Fruit fly (Drosophila melanogaster) whole organism, prepupa: ENCODE measurements around the gene Ppcs.
A peak's percentile ranks its signal among the peaks of the same experiment; 100 is the strongest.

ENCODE experiments used
- CG11294 ChIP-seq: fragments of 200-800 bp; sonication (Bioruptor generic); IDR thresholded peaks from 2 replicates; pipeline ENCODE4 v1.3.6; 2022; ENCODE audit warnings: missing biosample characterization, missing genetic modification characterization
- CG15336 ChIP-seq: fragments of 200-800 bp; sonication (Bioruptor generic); IDR thresholded peaks from 2 replicates; pipeline ENCODE4 v1.3.6; 2022; ENCODE audit warnings: missing biosample characterization, missing genetic modification characterization
- CG1621 ChIP-seq: fragments of 200-800 bp; sonication (Bioruptor generic); optimal IDR thresholded peaks from 3 replicates; lab custom pipeline; 2018; ENCODE audit warnings: missing biosample characterization, mild to moderate bottlenecking, missing genetic modification characterization
- CG16779 ChIP-seq: fragments of 200-800 bp; sonication (Bioruptor generic); optimal IDR thresholded peaks from 3 replicates; lab custom pipeline; 2017; ENCODE audit warnings: missing biosample characterization, mild to moderate bottlenecking, missing genetic modification characterization
- CG31627 ChIP-seq: fragments of 200-800 bp; sonication (Bioruptor generic); optimal IDR thresholded peaks from 3 replicates; lab custom pipeline; 2016; ENCODE audit warnings: missing biosample characterization, missing genetic modification characterization
- CG32006 ChIP-seq: fragments of 200-800 bp; sonication (Bioruptor generic); optimal IDR thresholded peaks from 3 replicates; lab custom pipeline; 2017; ENCODE audit warnings: missing biosample characterization, mild to moderate bottlenecking, missing genetic modification characterization
- CG34406 ChIP-seq: fragments of 200-800 bp; sonication (Bioruptor generic); optimal IDR thresholded peaks from 3 replicates; lab custom pipeline; 2016; ENCODE audit warnings: missing biosample characterization, missing genetic modification characterization
- CG3919 ChIP-seq: fragments of 200-800 bp; sonication (Bioruptor generic); optimal IDR thresholded peaks from 3 replicates; lab custom pipeline; 2016; ENCODE audit warnings: missing biosample characterization, missing genetic modification characterization
- CG6163 ChIP-seq: fragments of 200-800 bp; sonication (Bioruptor generic); IDR thresholded peaks from 3 replicates; pipeline ENCODE4 v1.3.6; 2022; ENCODE audit warnings: missing biosample characterization, missing genetic modification characterization
- CG6276 ChIP-seq: fragments of 200-800 bp; sonication (Bioruptor generic); optimal IDR thresholded peaks from 2 replicates; lab custom pipeline; 2017; ENCODE audit warnings: missing biosample characterization, mild to moderate bottlenecking, missing genetic modification characterization
- CG6808 ChIP-seq: fragments of 200-800 bp; sonication (Bioruptor generic); optimal IDR thresholded peaks from 3 replicates; lab custom pipeline; 2017; ENCODE audit warnings: missing biosample characterization, missing genetic modification characterization, mild to moderate bottlenecking, moderate library complexity, missing genetic modification reagents
- CG6854 ChIP-seq: fragments of 200-800 bp; sonication (Bioruptor generic); optimal IDR thresholded peaks from 2 replicates; lab custom pipeline; 2017; ENCODE audit warnings: missing biosample characterization, mild to moderate bottlenecking, missing genetic modification characterization
- CG7368 ChIP-seq: fragments of 200-800 bp; sonication (Bioruptor generic); optimal IDR thresholded peaks from 3 replicates; lab custom pipeline; 2016; ENCODE audit warnings: missing biosample characterization, missing genetic modification characterization
- CG8119 ChIP-seq: fragments of 200-800 bp; sonication (Bioruptor generic); IDR thresholded peaks from 3 replicates; pipeline ENCODE4 v1.3.6; 2022; ENCODE audit warnings: missing biosample characterization, missing genetic modification characterization
- CG8319 ChIP-seq: fragments of 200-800 bp; sonication (Bioruptor generic); optimal IDR thresholded peaks from 3 replicates; lab custom pipeline; 2016; ENCODE audit warnings: missing biosample characterization, missing genetic modification characterization
- CG8632 ChIP-seq: fragments of 200-800 bp; sonication (Bioruptor generic); optimal IDR thresholded peaks from 3 replicates; lab custom pipeline; 2016; ENCODE audit warnings: missing biosample characterization, missing genetic modification characterization
- CG9139 ChIP-seq: fragments of 200-800 bp; sonication (Bioruptor generic); optimal IDR thresholded peaks from 3 replicates; lab custom pipeline; 2017; ENCODE audit warnings: missing biosample characterization, mild to moderate bottlenecking, missing genetic modification characterization
- Eip75B ChIP-seq: fragments of 200-800 bp; sonication (Bioruptor generic); optimal IDR thresholded peaks from 3 replicates; lab custom pipeline; 2016; ENCODE audit warnings: missing biosample characterization, missing genetic modification characterization
- Eip78C ChIP-seq: fragments of 200-800 bp; sonication (Bioruptor generic); peaks from one replicate; lab custom pipeline; 2016; ENCODE audit warnings: missing biosample characterization, missing genetic modification characterization
- Eip93F ChIP-seq: fragments of 200-800 bp; sonication (Bioruptor generic); optimal IDR thresholded peaks from 2 replicates; lab custom pipeline; 2016; ENCODE audit warnings: missing biosample characterization, mild to moderate bottlenecking, missing genetic modification characterization
- Ets21C ChIP-seq: fragments of 200-800 bp; sonication (Bioruptor generic); optimal IDR thresholded peaks from 3 replicates; lab custom pipeline; 2016; ENCODE audit warnings: missing biosample characterization, missing genetic modification characterization
- Ets96B ChIP-seq: fragments of 200-800 bp; optimal IDR thresholded peaks from 2 replicates; lab custom pipeline; 2019; ENCODE audit warnings: missing biosample characterization, mild to moderate bottlenecking, missing genetic modification characterization, moderate library complexity
- Hr39 ChIP-seq: fragments of 200-800 bp; sonication (Bioruptor generic); optimal IDR thresholded peaks from 2 replicates; lab custom pipeline; 2016; ENCODE audit warnings: missing biosample characterization, missing genetic modification characterization
- Hr4 ChIP-seq: fragments of 200-800 bp; sonication (Bioruptor generic); optimal IDR thresholded peaks from 3 replicates; lab custom pipeline; 2016; ENCODE audit warnings: missing biosample characterization, missing genetic modification characterization
- Met ChIP-seq: fragments of 200-800 bp; sonication (Bioruptor generic); optimal IDR thresholded peaks from 3 replicates; lab custom pipeline; 2016; ENCODE audit warnings: missing biosample characterization, missing genetic modification characterization
- OdsH ChIP-seq: fragments of 200-800 bp; sonication (Bioruptor generic); optimal IDR thresholded peaks from 3 replicates; lab custom pipeline; 2016; ENCODE audit warnings: missing biosample characterization, missing genetic modification characterization
- Sox102F ChIP-seq: fragments of 200-800 bp; sonication (Bioruptor generic); optimal IDR thresholded peaks from 2 replicates; lab custom pipeline; 2016; ENCODE audit warnings: missing biosample characterization, mild to moderate bottlenecking, missing genetic modification characterization
- Sox14 ChIP-seq: fragments of 200-800 bp; sonication (Bioruptor generic); optimal IDR thresholded peaks from 3 replicates; lab custom pipeline; 2016; ENCODE audit warnings: missing biosample characterization, missing genetic modification characterization
- achi ChIP-seq: fragments of 200-800 bp; sonication (Bioruptor generic); optimal IDR thresholded peaks from 3 replicates; lab custom pipeline; 2016; ENCODE audit warnings: missing biosample characterization, missing genetic modification characterization
- acj6 ChIP-seq: fragments of 200-800 bp; sonication (Bioruptor generic); optimal IDR thresholded peaks from 3 replicates; lab custom pipeline; 2016; ENCODE audit warnings: missing biosample characterization, missing genetic modification characterization
- cyc ChIP-seq: fragments of 200-800 bp; sonication (Bioruptor generic); optimal IDR thresholded peaks from 3 replicates; lab custom pipeline; 2016; ENCODE audit warnings: missing biosample characterization, missing genetic modification characterization
- dsx ChIP-seq: fragments of 200-800 bp; optimal IDR thresholded peaks from 3 replicates; lab custom pipeline; 2019; ENCODE audit warnings: missing biosample characterization, mild to moderate bottlenecking, missing genetic modification characterization, moderate library complexity; ENCODE audit not compliant: poor library complexity, severe bottlenecking
- eg ChIP-seq: fragments of 200-800 bp; sonication (Bioruptor generic); IDR thresholded peaks from 3 replicates; pipeline ENCODE4 v1.3.6; 2022; ENCODE audit warnings: missing biosample characterization, missing genetic modification characterization
- esn ChIP-seq: fragments of 200-800 bp; sonication (Bioruptor generic); optimal IDR thresholded peaks from 2 replicates; lab custom pipeline; 2016; ENCODE audit warnings: missing biosample characterization, mild to moderate bottlenecking, missing genetic modification characterization, moderate library complexity
- lz ChIP-seq: fragments of 200-800 bp; sonication (Bioruptor generic); optimal IDR thresholded peaks from 3 replicates; lab custom pipeline; 2016; ENCODE audit warnings: missing biosample characterization, missing genetic modification characterization
- net ChIP-seq: fragments of 200-800 bp; sonication (Bioruptor generic); optimal IDR thresholded peaks from 3 replicates; lab custom pipeline; 2016; ENCODE audit warnings: missing biosample characterization, missing genetic modification characterization
- pdm3 ChIP-seq: fragments of 200-800 bp; sonication (Bioruptor generic); optimal IDR thresholded peaks from 3 replicates; lab custom pipeline; 2016; ENCODE audit warnings: missing biosample characterization, missing genetic modification characterization
- salr ChIP-seq, 2 experiments: fragments of 200-800 bp; sonication (Bioruptor generic); optimal IDR thresholded peaks; 3 replicates each; lab custom pipeline; 2016 to 2018; ENCODE audit warnings: missing biosample characterization in 2 of 2, missing genetic modification characterization in 2 of 2, mild to moderate bottlenecking in 1 of 2
- ss ChIP-seq, 2 experiments: fragments of 200-800 bp; sonication (Bioruptor generic); optimal IDR thresholded peaks; 2 replicates in 1 of 2; 3 replicates in 1 of 2; lab custom pipeline; 2017 to 2018; ENCODE audit warnings: mild to moderate bottlenecking in 2 of 2, missing biosample characterization in 2 of 2, missing genetic modification characterization in 2 of 2, moderate library complexity in 1 of 2
- svp ChIP-seq: fragments of 200-800 bp; sonication (Bioruptor generic); peaks from one replicate; lab custom pipeline; 2016; ENCODE audit warnings: missing biosample characterization, missing genetic modification characterization
- topi ChIP-seq: fragments of 200-800 bp; sonication (Bioruptor generic); optimal IDR thresholded peaks from 3 replicates; lab custom pipeline; 2016; ENCODE audit warnings: missing biosample characterization, missing genetic modification characterization
- vri ChIP-seq: fragments of 200-800 bp; sonication (Bioruptor generic); optimal IDR thresholded peaks from 3 replicates; lab custom pipeline; 2016; ENCODE audit warnings: missing biosample characterization, mild to moderate bottlenecking, missing genetic modification characterization

Ppcs gene

DNA sequence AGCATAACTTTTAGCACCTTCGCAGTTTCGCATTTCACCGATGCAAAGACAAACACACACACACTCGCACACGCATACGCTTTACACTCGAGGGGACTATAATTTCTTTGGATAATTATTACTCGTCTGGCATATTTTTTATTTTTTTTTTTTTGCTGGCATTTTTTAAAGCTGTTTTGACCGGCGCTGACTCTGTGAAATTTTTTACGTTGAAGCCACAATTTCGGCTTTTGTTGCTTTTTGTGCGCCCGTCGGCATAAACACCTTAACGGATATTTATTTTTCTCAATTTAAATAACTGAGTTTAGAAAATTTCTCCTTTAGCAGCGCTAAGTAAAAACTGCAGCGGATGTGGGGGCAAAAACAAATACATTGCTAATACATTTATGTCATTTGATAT is 49.4 kb downstream of the Ppcs start:
- TF ChIP-seq CG15336 (GFP tag; lab: Robert Waterston, UW) (peak; percentile 28; the same call in 1 of the 2 replicates), Met (GFP tag; lab: Kevin White, UChicago) (no peak), eg (GFP tag; lab: Robert Waterston, UW) (0 out of 3 replicates have a peak, but pooled peaks have one; percentile 35)

DNA sequence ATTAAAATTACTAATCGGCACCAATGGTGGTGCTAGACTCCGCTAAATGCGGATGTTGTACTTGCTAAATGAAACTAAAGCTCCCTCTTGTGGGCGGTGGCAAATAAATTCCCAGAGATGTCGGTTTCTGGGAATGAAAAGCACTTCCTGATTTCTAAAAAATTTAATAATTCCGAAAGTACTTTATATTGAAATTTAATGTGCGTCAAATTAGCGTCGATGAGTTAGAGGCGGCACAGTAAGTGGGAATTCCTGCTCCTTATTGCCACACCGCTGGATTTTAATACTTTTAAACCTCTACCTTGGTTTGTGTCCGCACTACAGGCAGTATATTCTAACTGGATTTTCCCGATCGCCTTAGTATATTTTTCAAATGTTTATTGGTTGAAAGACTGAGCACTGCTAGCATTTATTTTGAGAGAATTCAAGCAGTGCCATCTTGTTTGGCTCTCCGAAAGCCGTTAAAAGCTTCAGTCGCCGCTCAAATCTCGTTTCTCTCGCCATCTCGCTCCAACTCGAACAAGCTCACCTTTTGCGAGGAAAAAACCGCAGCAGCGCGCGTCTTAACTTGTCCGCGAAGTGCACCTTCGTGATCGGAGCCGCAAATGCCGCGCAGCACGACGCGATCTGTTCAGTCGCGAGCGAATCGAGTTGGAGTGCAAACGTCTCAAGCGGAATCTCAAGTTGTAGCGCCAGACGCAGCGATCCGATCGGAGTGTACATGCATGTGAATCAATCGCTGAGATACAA is 51.2 kb downstream of the Ppcs start, which contains the start of gene CG6040:
CG6040 (plus strand) TSS at position 663 of the 750 bp plus-strand sequence.
- TF ChIP-seq CG8119 (GFP tag; lab: Robert Waterston, UW) (no peak; the same call in 2 of the 3 replicates), pdm3 (GFP tag; lab: Kevin White, UChicago) (peak; percentile 1), ss (GFP tag; optimal IDR thresholded peaks at IDR 0.05; lab: Kevin White, UChicago) (peak; percentile 26 to 82), CG34406 (GFP tag; lab: Kevin White, UChicago) (no peak), CG3919 (GFP tag; lab: Kevin White, UChicago) (peak; percentile 38), CG15336 (GFP tag; lab: Robert Waterston, UW) (peak; percentile 66; the same call in 1 of the 2 replicates), Sox14 (GFP tag; lab: Kevin White, UChicago) (peak; percentile 41), achi (peak; percentile 14), CG31627 (GFP tag; lab: Kevin White, UChicago) (peak; percentile 46), acj6 (GFP tag; lab: Kevin White, UChicago) (peak; percentile 29), CG1621 (peak; percentile 41), salr (GFP tag; optimal IDR thresholded peaks at IDR 0.05; lab: Kevin White, UChicago) (no peak), CG16779 (peak; percentile 30), net (GFP tag; lab: Kevin White, UChicago) (peak; percentile 59), topi (GFP tag; lab: Kevin White, UChicago) (peak; percentile 13), eg (GFP tag; lab: Robert Waterston, UW) (peak; percentile 62; the same call in 2 of the 3 replicates), OdsH (GFP tag; lab: Kevin White, UChicago) (peak; percentile 4), svp (GFP tag; lab: Kevin White, UChicago) (peak; percentile 30), CG32006 (GFP tag; lab: Kevin White, UChicago) (no peak), dsx (GFP tag; lab: Kevin White, UChicago) (peak; percentile 93), Ets21C (GFP tag; lab: Kevin White, UChicago) (peak; percentile 12), esn (peak; percentile 9), CG6854 (GFP tag; lab: Kevin White, UChicago) (peak; percentile 85), CG8632 (GFP tag; lab: Kevin White, UChicago) (no peak), CG8319 (no peak), Met (GFP tag; lab: Kevin White, UChicago) (peak; percentile 30), Eip78C (GFP tag; lab: Kevin White, UChicago) (peak; percentile 79), lz (GFP tag; lab: Kevin White, UChicago) (peak; percentile 5), CG11294 (GFP tag; lab: Robert Waterston, UW) (no peak), Eip75B (GFP tag; lab: Kevin White, UChicago) (no peak), Hr39 (GFP tag; lab: Kevin White, UChicago) (peak; percentile 46), Sox102F (no peak), vri (peak; percentile 5), cyc (peak; percentile 35), CG6808 (GFP tag; lab: Kevin White, UChicago) (peak; percentile 1), Ets96B (tag; lab: Kevin White, UChicago) (no peak), Hr4 (GFP tag; lab: Kevin White, UChicago) (peak; percentile 22), CG7368 (GFP tag; lab: Kevin White, UChicago) (peak; percentile 30), CG6163 (peak; percentile 48; the same call in 2 of the 3 replicates), CG9139 (peak; percentile 56), Eip93F (GFP tag; lab: Kevin White, UChicago) (no peak), CG6276 (GFP tag; lab: Kevin White, UChicago) (peak; percentile 58)
